Worm (Caenorhabditis elegans): ENCODE data around the gene hecd-1.

hecd-1 gene

ce11 chrIV:7182818-7183217, 38.3 kb upstream of the hecd-1 start:
- TF ChIP-seq gei-8 (GFP tag; optimal IDR thresholded peaks at IDR 0.05) = no peak
- peak; percentile 54; the same call in 1 of the 2 replicates for TF ChIP-seq php-3 (GFP tag; IDR thresholded peaks at IDR 0.05)
- no peak for TF ChIP-seq mes-2 (tag; optimal IDR thresholded peaks at IDR 0.05; ENCODE audit: poor library complexity, severe bottlenecking)
- TF ChIP-seq daf-16 (GFP tag; optimal IDR thresholded peaks at IDR 0.05) = peak in 1 of 2 experiments; percentile 49
- peak; percentile 91 for TF ChIP-seq daf-16 (tag; optimal IDR thresholded peaks at IDR 0.05)
- peak in 1 of 2 experiments; percentile 4 for TF ChIP-seq unc-62 (GFP tag; optimal IDR thresholded peaks at IDR 0.05 in 1 of 2)
- no peak for TF ChIP-seq unc-62 (tag; optimal IDR thresholded peaks at IDR 0.05)
- no peak for TF ChIP-seq vab-7 (GFP tag; IDR thresholded peaks at IDR 0.05)
- peak; percentile 94 for TF ChIP-seq dmd-6 (GFP tag; IDR thresholded peaks at IDR 0.05)
- TF ChIP-seq hlh-11 (tag; optimal IDR thresholded peaks at IDR 0.05) = peak; percentile 38
- peak; percentile 40 for TF ChIP-seq T20F7.1 (GFP tag; optimal IDR thresholded peaks at IDR 0.05)
- TF ChIP-seq set-16 (GFP tag; IDR thresholded peaks at IDR 0.05) = no peak
- 0 out of 2 replicates have a peak, but pooled peaks have one; percentile 49 for TF ChIP-seq tra-1 (GFP tag; IDR thresholded peaks at IDR 0.05)
- no peak for TF ChIP-seq ztf-7 (tag; optimal IDR thresholded peaks at IDR 0.05)
- TF ChIP-seq ceh-28 (tag; optimal IDR thresholded peaks at IDR 0.05) = no peak
- TF ChIP-seq nhr-48 (tag; optimal IDR thresholded peaks at IDR 0.05) = peak; percentile 54
- no peak for TF ChIP-seq ceh-32 (tag; optimal IDR thresholded peaks at IDR 0.05; ENCODE audit: poor library complexity)
- peak; percentile 60 for TF ChIP-seq dve-1 (tag; optimal IDR thresholded peaks at IDR 0.05; ENCODE audit: insufficient read depth)
- peak; percentile 52 for TF ChIP-seq nhr-102 (tag; optimal IDR thresholded peaks at IDR 0.05)

ce11 chrIV:7180304-7180703, 35.8 kb upstream of the hecd-1 start, which contains the start of gene cest-10:
Gene cest-10 (plus strand): TSS chrIV:7180557.
- TF ChIP-seq gei-8 (GFP tag; optimal IDR thresholded peaks at IDR 0.05) (peak; percentile 2), daf-12 (tag; optimal IDR thresholded peaks at IDR 0.05) (no peak), tra-1 (GFP tag; IDR thresholded peaks at IDR 0.05) (peak; percentile 90), nhr-48 (tag; optimal IDR thresholded peaks at IDR 0.05) (peak; percentile 64), pha-4 (GFP tag; IDR thresholded peaks at IDR 0.05) (peak; percentile 32; the same call in 1 of the 2 replicates), pha-4 (tag; optimal IDR thresholded peaks at IDR 0.05) (no peak), ztf-7 (tag; optimal IDR thresholded peaks at IDR 0.05) (no peak), pqm-1 (tag; optimal IDR thresholded peaks at IDR 0.05) (peak; percentile 78), D1046.2 (GFP tag; IDR thresholded peaks at IDR 0.05) (no peak), Y75B8A.6 (GFP tag; IDR thresholded peaks at IDR 0.05) (0 out of 2 replicates have a peak, but pooled peaks have one; percentile 22), hif-1 (tag; optimal IDR thresholded peaks at IDR 0.05) (no peak), nhr-102 (tag; optimal IDR thresholded peaks at IDR 0.05) (peak; percentile 49), nhr-25 (tag; optimal IDR thresholded peaks at IDR 0.05; ENCODE audit: borderline replicate concordance, insufficient read depth) (no peak), daf-16 (GFP tag; optimal IDR thresholded peaks at IDR 0.05) (peak in 1 of 2 experiments; percentile 67), daf-16 (tag; optimal IDR thresholded peaks at IDR 0.05) (peak; percentile 93), nhr-77 (tag; optimal IDR thresholded peaks at IDR 0.05) (peak; percentile 69), dmd-6 (GFP tag; IDR thresholded peaks at IDR 0.05) (peak; percentile 96), dve-1 (tag; optimal IDR thresholded peaks at IDR 0.05; ENCODE audit: insufficient read depth) (peak; percentile 89), hlh-11 (tag; optimal IDR thresholded peaks at IDR 0.05) (peak; percentile 68), aha-1 (tag) (peak; percentile 56), nhr-28 (tag; optimal IDR thresholded peaks at IDR 0.05) (peak; percentile 99), mdl-1 (tag; optimal IDR thresholded peaks at IDR 0.05) (no peak)

- TF ChIP-seq cey-2 (tag; optimal IDR thresholded peaks at IDR 0.05; ENCODE audit: borderline replicate concordance, insufficient read depth) (peak; percentile 70), aha-1 (tag) (no peak), unc-130 (GFP tag; optimal IDR thresholded peaks at IDR 0.05) (no peak), dve-1 (tag; optimal IDR thresholded peaks at IDR 0.05; ENCODE audit: insufficient read depth) (peak; percentile 30)
Measured at ce11 chrIV:7178942-7179341, 34.4 kb upstream of the hecd-1 start, which contains the start of gene C42D4.3. Gene C42D4.3 (plus strand): TSS chrIV:7179239.

ce11 chrIV:7176887-7177286, 32.4 kb upstream of the hecd-1 start, which contains the start of gene str-44:
Gene str-44 (plus strand): TSS chrIV:7177187.
- TF ChIP-seq dmd-9 (GFP tag; IDR thresholded peaks at IDR 0.05) (no peak), snpc-4 (tag; optimal IDR thresholded peaks at IDR 0.05) (no peak)
